Worm (Caenorhabditis elegans): Measurements from ENCODE around the gene ZK402.2.
"Not testable (repeated sequence)": the region's sequence is repeated elsewhere in the genome, so short reads cannot be mapped to it uniquely, and the experiment has no call there.

The ZK402.2 gene

ce11 chrX:1403444-1403843 is at the start of gene ZK402.2:
Gene ZK402.2, plus strand, starts transcription at chrX:1403744.
- not testable (repeated sequence) for TF ChIP-seq ztf-29, T22C8.4, ztf-23 (GFP tag; IDR thresholded peaks at IDR 0.05)

ce11 chrX:1358295-1358694 is 45.2 kb upstream of the ZK402.2 start, which contains the start of gene F56C3.3:
Gene F56C3.3, minus strand, starts transcription at chrX:1358395.
- TF ChIP-seq med-1 (GFP tag; optimal IDR thresholded peaks at IDR 0.05; ENCODE audit: insufficient read depth) (no peak), tab-1 (GFP tag; IDR thresholded peaks at IDR 0.05) (no peak), T22C8.4 (GFP tag; IDR thresholded peaks at IDR 0.05) (no peak), ref-1 (GFP tag; conservative IDR thresholded peaks at IDR 0.05) (no peak), flt-1 (GFP tag; IDR thresholded peaks at IDR 0.05) (no peak), ztf-23 (GFP tag; IDR thresholded peaks at IDR 0.05) (no peak), cog-1 (tag; optimal IDR thresholded peaks at IDR 0.05) (no peak), ztf-29 (GFP tag; IDR thresholded peaks at IDR 0.05) (no peak), klf-2 (GFP tag; conservative IDR thresholded peaks at IDR 0.05) (no peak)

ce11 chrX:1360631-1361030 is 42.9 kb upstream of the ZK402.2 start, which contains the start of gene F56C3.4:
Gene F56C3.4, minus strand, starts transcription at chrX:1360731.
- TF ChIP-seq T22C8.4 (GFP tag; IDR thresholded peaks at IDR 0.05) (no peak), med-1 (GFP tag; optimal IDR thresholded peaks at IDR 0.05; ENCODE audit: insufficient read depth) (no peak), flt-1 (GFP tag; IDR thresholded peaks at IDR 0.05) (no peak), cog-1 (tag; optimal IDR thresholded peaks at IDR 0.05) (no peak), ztf-23 (GFP tag; IDR thresholded peaks at IDR 0.05) (no peak), tab-1 (GFP tag; IDR thresholded peaks at IDR 0.05) (no peak), ztf-29 (GFP tag; IDR thresholded peaks at IDR 0.05) (no peak), ref-1 (GFP tag; conservative IDR thresholded peaks at IDR 0.05) (no peak), klf-2 (GFP tag; conservative IDR thresholded peaks at IDR 0.05) (no peak)

ce11 chrX:1367416-1367815 is 36.1 kb upstream of the ZK402.2 start, which contains the start of gene dgn-2:
Gene dgn-2, minus strand, starts transcription at chrX:1367516.
- TF ChIP-seq klf-2 (GFP tag; conservative IDR thresholded peaks at IDR 0.05) (no peak), cog-1 (tag; optimal IDR thresholded peaks at IDR 0.05) (no peak), ztf-29 (GFP tag; IDR thresholded peaks at IDR 0.05) (no peak), ztf-23 (GFP tag; IDR thresholded peaks at IDR 0.05) (no peak), T22C8.4 (GFP tag; IDR thresholded peaks at IDR 0.05) (no peak), flt-1 (GFP tag; IDR thresholded peaks at IDR 0.05) (no peak), ref-1 (GFP tag; conservative IDR thresholded peaks at IDR 0.05) (no peak), tab-1 (GFP tag; IDR thresholded peaks at IDR 0.05) (no peak), med-1 (GFP tag; optimal IDR thresholded peaks at IDR 0.05; ENCODE audit: insufficient read depth) (no peak)

ce11 chrX:1370736-1371281 is 32.7 kb upstream of the ZK402.2 start, which contains the start of gene F56C3.7:
Gene F56C3.7, minus strand, starts transcription at chrX:1370786.
- TF ChIP-seq tab-1 (GFP tag; IDR thresholded peaks at IDR 0.05) = no peak
- TF ChIP-seq ztf-29 (GFP tag; IDR thresholded peaks at IDR 0.05) = no peak
- no peak for TF ChIP-seq ztf-23 (GFP tag; IDR thresholded peaks at IDR 0.05)
- no peak for TF ChIP-seq med-1 (GFP tag; optimal IDR thresholded peaks at IDR 0.05; ENCODE audit: insufficient read depth)
- TF ChIP-seq ref-1 (GFP tag; conservative IDR thresholded peaks at IDR 0.05) = no peak
- no peak for TF ChIP-seq cog-1 (tag; optimal IDR thresholded peaks at IDR 0.05)
- no peak for TF ChIP-seq T22C8.4 (GFP tag; IDR thresholded peaks at IDR 0.05)
- TF ChIP-seq flt-1 (GFP tag; IDR thresholded peaks at IDR 0.05) = no peak
- TF ChIP-seq klf-2 (GFP tag; conservative IDR thresholded peaks at IDR 0.05) = no peak

- TF ChIP-seq cog-1 (tag; optimal IDR thresholded peaks at IDR 0.05) (no peak), tab-1 (GFP tag; IDR thresholded peaks at IDR 0.05) (no peak), klf-2 (GFP tag; conservative IDR thresholded peaks at IDR 0.05) (no peak), med-1 (GFP tag; optimal IDR thresholded peaks at IDR 0.05; ENCODE audit: insufficient read depth) (no peak), ztf-29 (GFP tag; IDR thresholded peaks at IDR 0.05) (no peak), ztf-23 (GFP tag; IDR thresholded peaks at IDR 0.05) (no peak), T22C8.4 (GFP tag; IDR thresholded peaks at IDR 0.05) (no peak), flt-1 (GFP tag; IDR thresholded peaks at IDR 0.05) (no peak), ref-1 (GFP tag; conservative IDR thresholded peaks at IDR 0.05) (no peak)
These were observed 31.9 kb upstream of the ZK402.2 start, which contains the start of gene fbxa-190 for ce11 chrX:1371688-1372087. Gene fbxa-190, plus strand, starts transcription at chrX:1372012.

ce11 chrX:1372464-1372863 is 31.1 kb upstream of the ZK402.2 start:
- no peak for TF ChIP-seq med-1 (GFP tag; optimal IDR thresholded peaks at IDR 0.05; ENCODE audit: insufficient read depth)
- TF ChIP-seq klf-2 (GFP tag; conservative IDR thresholded peaks at IDR 0.05) = no peak
- TF ChIP-seq tab-1 (GFP tag; IDR thresholded peaks at IDR 0.05) = no peak
- TF ChIP-seq cog-1 (tag; optimal IDR thresholded peaks at IDR 0.05) = no peak
- TF ChIP-seq ztf-23 (GFP tag; IDR thresholded peaks at IDR 0.05) = no peak
- TF ChIP-seq ztf-29 (GFP tag; IDR thresholded peaks at IDR 0.05) = no peak
- no peak for TF ChIP-seq T22C8.4 (GFP tag; IDR thresholded peaks at IDR 0.05)
- no peak for TF ChIP-seq flt-1 (GFP tag; IDR thresholded peaks at IDR 0.05)
- no peak for TF ChIP-seq ref-1 (GFP tag; conservative IDR thresholded peaks at IDR 0.05)

- TF ChIP-seq ref-1 (GFP tag; conservative IDR thresholded peaks at IDR 0.05) (peak; percentile 75), ztf-23 (GFP tag; IDR thresholded peaks at IDR 0.05) (0 out of 2 replicates have a peak, but pooled peaks have one; percentile 51), T22C8.4 (GFP tag; IDR thresholded peaks at IDR 0.05) (0 out of 2 replicates have a peak, but pooled peaks have one; percentile 29), flt-1 (GFP tag; IDR thresholded peaks at IDR 0.05) (peak; percentile 98), tab-1 (GFP tag; IDR thresholded peaks at IDR 0.05) (peak; percentile 83), klf-2 (GFP tag; conservative IDR thresholded peaks at IDR 0.05) (0 out of 2 replicates have a peak, but pooled peaks have one; percentile 26)
These were observed 28.5 kb upstream of the ZK402.2 start for ce11 chrX:1375071-1375470.

- peak; percentile 91 for TF ChIP-seq ztf-29 (GFP tag; IDR thresholded peaks at IDR 0.05)
- peak; percentile 81 for TF ChIP-seq cog-1 (tag; optimal IDR thresholded peaks at IDR 0.05)
- peak; percentile 94 for TF ChIP-seq tab-1 (GFP tag; IDR thresholded peaks at IDR 0.05)
- TF ChIP-seq ref-1 (GFP tag; conservative IDR thresholded peaks at IDR 0.05) = peak; percentile 86
- TF ChIP-seq med-1 (GFP tag; optimal IDR thresholded peaks at IDR 0.05; ENCODE audit: insufficient read depth) = peak; percentile 59
- peak; percentile 92 for TF ChIP-seq klf-2 (GFP tag; conservative IDR thresholded peaks at IDR 0.05)
- TF ChIP-seq ztf-23 (GFP tag; IDR thresholded peaks at IDR 0.05) = peak; percentile 93
- TF ChIP-seq T22C8.4 (GFP tag; IDR thresholded peaks at IDR 0.05) = peak; percentile 91
- peak; percentile 94 for TF ChIP-seq flt-1 (GFP tag; IDR thresholded peaks at IDR 0.05)
These were observed 24.2 kb upstream of the ZK402.2 start for ce11 chrX:1379391-1379790.
